Worm (Caenorhabditis elegans): ENCODE measurements around the gene tig-3.

ce11 chrII:15218609-15219008 lies 33.0 kb downstream of the tig-3 start:
- no peak for TF ChIP-seq ama-1 (optimal IDR thresholded peaks at IDR 0.05)
- TF ChIP-seq hnd-1 (tag; optimal IDR thresholded peaks at IDR 0.05): no peak
- TF ChIP-seq flt-1 (GFP tag; IDR thresholded peaks at IDR 0.05): no peak
- TF ChIP-seq F13C5.2 (tag; optimal IDR thresholded peaks at IDR 0.05): no peak
- no peak for TF ChIP-seq tbx-37 (GFP tag; conservative IDR thresholded peaks at IDR 0.05)
- TF ChIP-seq scrt-1 (GFP tag; IDR thresholded peaks at IDR 0.05): no peak
